Worm (Caenorhabditis elegans): ENCODE results near the gene F44A6.4.
A peak's percentile ranks its signal among the peaks of the same experiment; 100 is the strongest.

The F44A6.4 gene

DNA sequence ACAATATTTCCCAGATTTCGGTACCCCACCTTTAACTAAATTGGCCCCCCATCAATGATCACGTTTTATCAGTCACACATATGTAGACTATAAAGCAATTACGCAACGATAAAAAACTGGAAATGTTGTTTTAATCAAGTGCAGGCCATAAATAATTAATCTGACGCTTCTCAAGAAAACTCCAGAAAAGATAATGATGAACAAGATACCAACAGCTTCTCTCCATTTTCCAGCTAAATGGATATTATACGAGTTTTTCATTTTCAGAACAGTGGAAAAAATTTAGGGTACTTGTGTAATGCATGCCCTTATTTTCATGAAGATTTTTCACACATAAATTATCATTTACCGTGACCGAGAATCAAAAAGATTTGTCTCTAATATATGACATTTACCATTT lies 1.0 kb upstream of the F44A6.4 start:
- TF ChIP-seq hlh-11 (tag; optimal IDR thresholded peaks at IDR 0.05) = peak; percentile 65
- no peak for TF ChIP-seq mxl-2 (GFP tag; conservative IDR thresholded peaks at IDR 0.05)
- TF ChIP-seq zfp-3 (GFP tag; conservative IDR thresholded peaks at IDR 0.05) = no peak
- 0 out of 2 replicates have a peak, but pooled peaks have one; percentile 22 for TF ChIP-seq tra-1 (GFP tag; IDR thresholded peaks at IDR 0.05)
- peak in 1 of 2 experiments; percentile 8 for TF ChIP-seq mdl-1 (tag; optimal IDR thresholded peaks at IDR 0.05)
- TF ChIP-seq cey-2 (tag; optimal IDR thresholded peaks at IDR 0.05; ENCODE audit: borderline replicate concordance, insufficient read depth) = no peak
- peak; percentile 52 for TF ChIP-seq hlh-30 (tag; optimal IDR thresholded peaks at IDR 0.05; ENCODE audit: insufficient read depth)
- no peak for TF ChIP-seq madf-9 (GFP tag; conservative IDR thresholded peaks at IDR 0.05)
- no peak for TF ChIP-seq nhr-41 (GFP tag; IDR thresholded peaks at IDR 0.05)
- TF ChIP-seq nhr-77 (tag; optimal IDR thresholded peaks at IDR 0.05) = peak; percentile 18
- no peak for TF ChIP-seq madf-5 (GFP tag; IDR thresholded peaks at IDR 0.05)
- peak; percentile 25 for TF ChIP-seq pqm-1 (tag; optimal IDR thresholded peaks at IDR 0.05)
- TF ChIP-seq dmd-6 (GFP tag; IDR thresholded peaks at IDR 0.05) = peak; percentile 25; the same call in 1 of the 2 replicates
- TF ChIP-seq ZK337.2 (GFP tag; IDR thresholded peaks at IDR 0.05) = no peak
- TF ChIP-seq daf-8 (GFP tag; IDR thresholded peaks at IDR 0.05) = no peak
- peak; percentile 14 for TF ChIP-seq mep-1 (tag; optimal IDR thresholded peaks at IDR 0.05)
- no peak for TF ChIP-seq lir-3 (tag; optimal IDR thresholded peaks at IDR 0.05)
- TF ChIP-seq skn-1 (tag; optimal IDR thresholded peaks at IDR 0.05) = no peak
- TF ChIP-seq aly-2 (tag; optimal IDR thresholded peaks at IDR 0.05) = no peak
- TF ChIP-seq Y75B8A.6 (GFP tag; IDR thresholded peaks at IDR 0.05) = no peak
- no peak for TF ChIP-seq daf-12 (tag; optimal IDR thresholded peaks at IDR 0.05)
- TF ChIP-seq ceh-20 (GFP tag; IDR thresholded peaks at IDR 0.05) = peak; percentile 33; the same call in 1 of the 2 replicates
- TF ChIP-seq nhr-76 (tag; optimal IDR thresholded peaks at IDR 0.05) = no peak
- peak; percentile 47 for TF ChIP-seq dve-1 (tag; optimal IDR thresholded peaks at IDR 0.05; ENCODE audit: insufficient read depth)
- TF ChIP-seq lsy-2 (tag; optimal IDR thresholded peaks at IDR 0.05) = no peak
- no peak for TF ChIP-seq F37D6.2 (tag; optimal IDR thresholded peaks at IDR 0.05)
- TF ChIP-seq Y5F2A.4 (GFP tag; optimal IDR thresholded peaks at IDR 0.05) = no peak
- no peak for TF ChIP-seq nhr-111 (GFP tag; optimal IDR thresholded peaks at IDR 0.05)
- TF ChIP-seq unc-130 (GFP tag; optimal IDR thresholded peaks at IDR 0.05) = no peak
- TF ChIP-seq mxl-3 (GFP tag; optimal IDR thresholded peaks at IDR 0.05) = peak; percentile 36
- no peak for TF ChIP-seq daf-16 (GFP tag; optimal IDR thresholded peaks at IDR 0.05)
- TF ChIP-seq daf-16 (tag; optimal IDR thresholded peaks at IDR 0.05) = peak; percentile 71
- TF ChIP-seq sdz-12 (GFP tag; optimal IDR thresholded peaks at IDR 0.05) = no peak
- no peak for TF ChIP-seq R02D3.7 (tag; optimal IDR thresholded peaks at IDR 0.05)
- TF ChIP-seq php-3 (GFP tag; IDR thresholded peaks at IDR 0.05) = peak; percentile 85
- no peak for TF ChIP-seq set-16 (GFP tag; IDR thresholded peaks at IDR 0.05)
- peak; percentile 10; the same call in 1 of the 2 replicates for TF ChIP-seq T26A8.4 (GFP tag; IDR thresholded peaks at IDR 0.05)
- peak; percentile 74 for TF ChIP-seq aha-1 (tag)
- TF ChIP-seq ceh-82 (tag; optimal IDR thresholded peaks at IDR 0.05) = no peak
- TF ChIP-seq nhr-28 (tag; optimal IDR thresholded peaks at IDR 0.05) = peak; percentile 84

ce11 chrX:10212469-10212868 lies 2.8 kb downstream of the F44A6.4 start, which contains the start of gene F44A6.3:
TSS of gene F44A6.3 (plus strand) at chrX:10212769.
- TF ChIP-seq fos-1 (tag; optimal IDR thresholded peaks at IDR 0.05) = no peak
- no peak for TF ChIP-seq F44E2.7 (GFP tag; IDR thresholded peaks at IDR 0.05)
- no peak for TF ChIP-seq F10B5.3 (tag; optimal IDR thresholded peaks at IDR 0.05)
- TF ChIP-seq D1046.2 (GFP tag; IDR thresholded peaks at IDR 0.05) = no peak
- TF ChIP-seq zag-1 (tag; optimal IDR thresholded peaks at IDR 0.05) = no peak
- no peak for TF ChIP-seq rbr-2 (tag; optimal IDR thresholded peaks at IDR 0.05)
